Fruit fly (Drosophila melanogaster) whole organism: ENCODE data around the gene Or19b.

Experiments
- CG8478 ChIP-seq: fragments of >200 bp; optimal IDR thresholded peaks from 2 replicates; lab custom pipeline; 2018; ENCODE audit warnings: inconsistent platforms
- Dll ChIP-seq: fragments of >200 bp; optimal IDR thresholded peaks from 2 replicates; lab custom pipeline; 2017
- EcR ChIP-seq, 2 experiments: fragments of >200 bp; optimal IDR thresholded peaks; 2 replicates each; lab custom pipeline; 2017; ENCODE audit warnings: missing biosample characterization in 2 of 2, missing genetic modification characterization in 2 of 2, missing genetic modification reagents in 2 of 2
- pan ChIP-seq: fragments of >200 bp; optimal IDR thresholded peaks from 2 replicates; lab custom pipeline; 2017
- psq ChIP-seq: fragments of >200 bp; optimal IDR thresholded peaks from 2 replicates; lab custom pipeline; 2017
- usp ChIP-seq: fragments of >200 bp; optimal IDR thresholded peaks from 2 replicates; lab custom pipeline; 2017; ENCODE audit warnings: missing biosample characterization, missing genetic modification characterization, mixed read lengths

DNA sequence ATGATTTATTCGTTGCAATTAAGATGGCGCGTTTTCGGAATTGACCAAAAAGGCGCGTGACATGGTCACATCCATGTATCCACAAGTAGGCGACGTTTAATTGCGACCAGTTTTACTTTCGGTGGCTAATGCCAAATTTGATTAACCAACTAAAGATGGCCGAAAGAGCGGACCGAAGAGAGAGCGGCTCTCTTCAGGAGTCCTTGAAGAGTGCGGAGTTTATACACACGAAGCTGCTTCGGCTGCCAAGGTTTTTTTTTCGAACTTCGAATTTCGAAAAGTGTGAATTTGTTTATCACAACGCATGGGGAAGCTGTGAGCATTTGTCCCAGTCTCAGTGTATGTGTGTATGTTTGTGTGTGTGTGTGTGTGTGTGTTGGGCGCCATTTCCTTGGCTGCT, 10.4 kb upstream of the Or19b start:
- TF ChIP-seq pan, result no peak
- TF ChIP-seq usp (GFP tag; lab: Kevin White, UChicago), result no peak
- TF ChIP-seq EcR (GFP tag; optimal IDR thresholded peaks at IDR 0.05; lab: Kevin White, UChicago), result no peak
- no peak for TF ChIP-seq psq (lab: Kevin White, UChicago)
- no peak for TF ChIP-seq Dll (lab: Kevin White, UChicago)
- no peak for TF ChIP-seq CG8478 (lab: Kevin White, UChicago)
